Fruit fly (Drosophila melanogaster) whole organism, embryonic: ENCODE results near the gene CG7694.

Source experiments
- BEAF-32 ChIP-seq: fragments of 200-800 bp; sonication (Bioruptor generic); optimal IDR thresholded peaks from 3 replicates; lab custom pipeline; 2017; ENCODE audit warnings: missing biosample characterization, missing genetic modification characterization, mild to moderate bottlenecking, moderate library complexity, missing genetic modification reagents
- Blimp-1 ChIP-seq: fragments of 200-800 bp; sonication (Bioruptor generic); optimal IDR thresholded peaks from 3 replicates; lab custom pipeline; 2018; ENCODE audit warnings: missing biosample characterization, missing genetic modification characterization, mild to moderate bottlenecking, moderate library complexity, missing genetic modification reagents
- CG10979 ChIP-seq: fragments of 200-800 bp; sonication (Bioruptor generic); optimal IDR thresholded peaks from 2 replicates; lab custom pipeline; 2018; ENCODE audit warnings: missing biosample characterization, mild to moderate bottlenecking, missing genetic modification characterization, moderate library complexity
- CG11696 ChIP-seq: fragments of 200-800 bp; sonication (Bioruptor generic); IDR thresholded peaks from 2 replicates; pipeline ENCODE4 v1.3.6; 2022; ENCODE audit warnings: missing biosample characterization, missing genetic modification characterization
- CG12071 ChIP-seq: fragments of 200-800 bp; sonication (Bioruptor generic); optimal IDR thresholded peaks from 3 replicates; lab custom pipeline; 2018; ENCODE audit warnings: missing biosample characterization, mild to moderate bottlenecking, missing genetic modification characterization
- CG12942 ChIP-seq: fragments of 200-800 bp; sonication (Bioruptor generic); optimal IDR thresholded peaks from 3 replicates; lab custom pipeline; 2016; ENCODE audit warnings: missing biosample characterization, missing genetic modification characterization
- CG15601 ChIP-seq: fragments of 200-800 bp; sonication (Bioruptor generic); optimal IDR thresholded peaks from 3 replicates; lab custom pipeline; 2019; ENCODE audit warnings: missing biosample characterization, mild to moderate bottlenecking, missing genetic modification characterization, moderate library complexity
- CG16813 ChIP-seq: fragments of 200-800 bp; sonication (Bioruptor generic); IDR thresholded peaks from 3 replicates; pipeline ENCODE4 v1.3.6; 2022; ENCODE audit warnings: missing biosample characterization, missing genetic modification characterization; ENCODE audit not compliant: partially characterized antibody
- CG17186 ChIP-seq: fragments of 200-800 bp; sonication (Bioruptor generic); optimal IDR thresholded peaks from 3 replicates; lab custom pipeline; 2017; ENCODE audit warnings: missing biosample characterization, missing genetic modification reagents, missing genetic modification characterization
- CG17359 ChIP-seq: fragments of 200-800 bp; sonication (Bioruptor generic); optimal IDR thresholded peaks from 3 replicates; lab custom pipeline; 2018; ENCODE audit warnings: missing biosample characterization, mild to moderate bottlenecking, missing genetic modification characterization, moderate library complexity
- CG17612 ChIP-seq: fragments of 200-800 bp; sonication (Bioruptor generic); IDR thresholded peaks from 2 replicates; pipeline ENCODE4 v1.3.6; 2022; ENCODE audit warnings: missing biosample characterization, missing genetic modification characterization
- CG18262 ChIP-seq: fragments of 200-800 bp; optimal IDR thresholded peaks from 3 replicates; lab custom pipeline; 2019; ENCODE audit warnings: missing biosample characterization, mild to moderate bottlenecking, missing genetic modification characterization, moderate library complexity
- CG18619 ChIP-seq: fragments of 200-800 bp; sonication (Bioruptor generic); optimal IDR thresholded peaks from 3 replicates; lab custom pipeline; 2017; ENCODE audit warnings: missing biosample characterization, mild to moderate bottlenecking, missing genetic modification characterization
- CG2712 ChIP-seq: fragments of 200-800 bp; optimal IDR thresholded peaks from 3 replicates; lab custom pipeline; 2019; ENCODE audit warnings: missing biosample characterization, mild to moderate bottlenecking, missing genetic modification characterization, moderate library complexity
- CG30020 ChIP-seq: fragments of 200-800 bp; optimal IDR thresholded peaks from 2 replicates; lab custom pipeline; 2019; ENCODE audit warnings: missing biosample characterization, mild to moderate bottlenecking, missing genetic modification characterization, moderate library complexity
- CG30431 ChIP-seq: fragments of 200-800 bp; sonication (Bioruptor generic); optimal IDR thresholded peaks from 2 replicates; lab custom pipeline; 2017; ENCODE audit warnings: missing biosample characterization, missing genetic modification characterization
- CG34422 ChIP-seq: fragments of 200-800 bp; sonication (Bioruptor generic); IDR thresholded peaks from 3 replicates; pipeline ENCODE4 v1.3.6; 2022; ENCODE audit warnings: missing biosample characterization, missing genetic modification characterization
- CG4617 ChIP-seq: fragments of 200-800 bp; sonication (Bioruptor generic); optimal IDR thresholded peaks from 3 replicates; lab custom pipeline; 2016; ENCODE audit warnings: missing biosample characterization, missing genetic modification characterization, borderline replicate concordance
- CG6813 ChIP-seq: fragments of 200-800 bp; sonication (Bioruptor generic); optimal IDR thresholded peaks from 2 replicates; lab custom pipeline; 2017; ENCODE audit warnings: missing biosample characterization, missing genetic modification characterization, mild to moderate bottlenecking, moderate library complexity, missing genetic modification reagents
- CG7372 ChIP-seq: fragments of 200-800 bp; sonication (Bioruptor generic); IDR thresholded peaks from 2 replicates; pipeline ENCODE4 v1.3.6; 2022; ENCODE audit warnings: missing biosample characterization, missing genetic modification characterization
- CG9932 ChIP-seq: fragments of 200-800 bp; sonication (Bioruptor generic); IDR thresholded peaks from 2 replicates; pipeline ENCODE4 v1.3.6; 2022; ENCODE audit warnings: missing biosample characterization, missing genetic modification characterization
- CkIIα-i1 ChIP-seq: fragments of 200-800 bp; sonication (Bioruptor generic); IDR thresholded peaks from 2 replicates; pipeline ENCODE4 v1.3.6; 2022; ENCODE audit warnings: missing biosample characterization, missing genetic modification characterization
- Fer3 ChIP-seq: fragments of 200-800 bp; sonication (Bioruptor generic); optimal IDR thresholded peaks from 2 replicates; lab custom pipeline; 2018; ENCODE audit warnings: missing biosample characterization, mild to moderate bottlenecking, missing genetic modification characterization, moderate library complexity
- H15 ChIP-seq: fragments of 200-800 bp; sonication (Bioruptor generic); IDR thresholded peaks from 3 replicates; pipeline ENCODE4 v1.3.6; 2022; ENCODE audit warnings: missing biosample characterization, missing genetic modification characterization
- Max ChIP-seq: fragments of 200-800 bp; sonication (Bioruptor generic); optimal IDR thresholded peaks from 2 replicates; lab custom pipeline; 2016; ENCODE audit warnings: missing biosample characterization, mild to moderate bottlenecking, missing genetic modification characterization
- Neu2 ChIP-seq: fragments of 200-800 bp; sonication (Bioruptor generic); optimal IDR thresholded peaks from 3 replicates; lab custom pipeline; 2016; ENCODE audit warnings: missing biosample characterization, missing genetic modification characterization, borderline replicate concordance
- NfI ChIP-seq: fragments of 200-800 bp; sonication (Bioruptor generic); optimal IDR thresholded peaks from 3 replicates; lab custom pipeline; 2018; ENCODE audit warnings: missing biosample characterization, mild to moderate bottlenecking, missing genetic modification characterization, moderate library complexity
- Opbp ChIP-seq: fragments of 200-800 bp; sonication (Bioruptor generic); IDR thresholded peaks from 3 replicates; pipeline ENCODE4 v1.3.6; 2022; ENCODE audit warnings: missing biosample characterization, missing genetic modification characterization; ENCODE audit not compliant: partially characterized antibody
- Rfx ChIP-seq: fragments of 200-800 bp; sonication (Bioruptor generic); IDR thresholded peaks from 2 replicates; pipeline ENCODE4 v1.3.6; 2022; ENCODE audit warnings: missing biosample characterization, missing genetic modification characterization
- Sry-δ ChIP-seq: fragments of 200-800 bp; sonication (Bioruptor generic); optimal IDR thresholded peaks from 2 replicates; lab custom pipeline; 2016; ENCODE audit warnings: missing biosample characterization, missing genetic modification characterization
- ap ChIP-seq: fragments of 200-800 bp; sonication (Bioruptor generic); IDR thresholded peaks from 2 replicates; pipeline ENCODE4 v1.3.6; 2022; ENCODE audit warnings: missing biosample characterization, missing genetic modification characterization
- chm ChIP-seq: fragments of 200-800 bp; sonication (Bioruptor generic); IDR thresholded peaks from 2 replicates; pipeline ENCODE4 v1.3.6; 2022; ENCODE audit warnings: missing biosample characterization, missing genetic modification characterization
- corto ChIP-seq: fragments of 200-800 bp; sonication (Bioruptor generic); optimal IDR thresholded peaks from 2 replicates; lab custom pipeline; 2016; ENCODE audit warnings: missing biosample characterization, mild to moderate bottlenecking, missing genetic modification characterization, moderate library complexity
- dm ChIP-seq: fragments of 200-800 bp; sonication (Bioruptor generic); optimal IDR thresholded peaks from 3 replicates; lab custom pipeline; 2016; ENCODE audit warnings: missing biosample characterization, missing genetic modification characterization
- eve ChIP-seq, 2 experiments: fragments of >200 bp; optimal IDR thresholded peaks; 2 replicates each; lab custom pipeline; 2017; ENCODE audit warnings: missing biosample characterization in 2 of 2, missing genetic modification characterization in 2 of 2
- exex ChIP-seq: fragments of 200-800 bp; sonication (Bioruptor generic); optimal IDR thresholded peaks from 4 replicates; lab custom pipeline; 2018; ENCODE audit warnings: missing biosample characterization, mild to moderate bottlenecking, missing genetic modification characterization, moderate library complexity
- fd64A ChIP-seq: fragments of 200-800 bp; sonication (Bioruptor generic); optimal IDR thresholded peaks from 3 replicates; lab custom pipeline; 2018; ENCODE audit warnings: missing biosample characterization, mild to moderate bottlenecking, missing genetic modification characterization
- fd96Cb ChIP-seq: fragments of 200-800 bp; sonication (Bioruptor generic); optimal IDR thresholded peaks from 2 replicates; lab custom pipeline; 2018; ENCODE audit warnings: missing biosample characterization, mild to moderate bottlenecking, missing genetic modification characterization, moderate library complexity
- gt ChIP-seq: fragments of 200-800 bp; sonication (Bioruptor generic); IDR thresholded peaks from 2 replicates; pipeline ENCODE4 v1.3.6; 2022; ENCODE audit warnings: missing biosample characterization, missing genetic modification characterization
- lab ChIP-seq: fragments of 200-800 bp; sonication (Bioruptor generic); optimal IDR thresholded peaks from 3 replicates; lab custom pipeline; 2017; ENCODE audit warnings: missing biosample characterization, missing genetic modification characterization, mild to moderate bottlenecking, moderate library complexity, missing genetic modification reagents
- lov ChIP-seq, 2 experiments: fragments of 200-800 bp in 1 of 2; fragments of >200 bp in 1 of 2; sonication (Bioruptor generic) in 1 of 2; IDR thresholded peaks in 1 of 2; optimal IDR thresholded peaks in 1 of 2; 2 replicates in 1 of 2; 3 replicates in 1 of 2; pipeline versions ENCODE4 v1.3.6 to Lab custom; 2017 to 2022; ENCODE audit warnings: missing biosample characterization in 1 of 2, missing genetic modification characterization in 1 of 2
- org-1 ChIP-seq: fragments of 200-800 bp; sonication (Bioruptor generic); optimal IDR thresholded peaks from 2 replicates; lab custom pipeline; 2017; ENCODE audit warnings: missing biosample characterization, missing genetic modification characterization
- psq ChIP-seq: fragments of 200-800 bp; sonication (Bioruptor generic); optimal IDR thresholded peaks from 2 replicates; lab custom pipeline; 2017; ENCODE audit warnings: missing biosample characterization, missing genetic modification characterization
- repo ChIP-seq: fragments of 200-800 bp; sonication (Bioruptor generic); optimal IDR thresholded peaks from 2 replicates; lab custom pipeline; 2016; ENCODE audit warnings: missing biosample characterization, missing genetic modification characterization
- tin ChIP-seq: fragments of 200-800 bp; sonication (Bioruptor generic); optimal IDR thresholded peaks from 3 replicates; lab custom pipeline; 2016; ENCODE audit warnings: missing biosample characterization, missing genetic modification characterization
- tup ChIP-seq: fragments of 200-800 bp; sonication (Bioruptor generic); optimal IDR thresholded peaks from 2 replicates; lab custom pipeline; 2016; ENCODE audit warnings: missing biosample characterization, mild to moderate bottlenecking, missing genetic modification characterization, moderate library complexity
- vfl ChIP-seq: fragments of 200-800 bp; sonication (Bioruptor generic); optimal IDR thresholded peaks from 2 replicates; lab custom pipeline; 2016; ENCODE audit warnings: missing biosample characterization, missing genetic modification characterization
- wdn ChIP-seq: fragments of 200-800 bp; sonication (Bioruptor generic); IDR thresholded peaks from 2 replicates; pipeline ENCODE4 v1.3.6; 2022; ENCODE audit warnings: missing biosample characterization, missing genetic modification characterization

CG7694 gene

DNA sequence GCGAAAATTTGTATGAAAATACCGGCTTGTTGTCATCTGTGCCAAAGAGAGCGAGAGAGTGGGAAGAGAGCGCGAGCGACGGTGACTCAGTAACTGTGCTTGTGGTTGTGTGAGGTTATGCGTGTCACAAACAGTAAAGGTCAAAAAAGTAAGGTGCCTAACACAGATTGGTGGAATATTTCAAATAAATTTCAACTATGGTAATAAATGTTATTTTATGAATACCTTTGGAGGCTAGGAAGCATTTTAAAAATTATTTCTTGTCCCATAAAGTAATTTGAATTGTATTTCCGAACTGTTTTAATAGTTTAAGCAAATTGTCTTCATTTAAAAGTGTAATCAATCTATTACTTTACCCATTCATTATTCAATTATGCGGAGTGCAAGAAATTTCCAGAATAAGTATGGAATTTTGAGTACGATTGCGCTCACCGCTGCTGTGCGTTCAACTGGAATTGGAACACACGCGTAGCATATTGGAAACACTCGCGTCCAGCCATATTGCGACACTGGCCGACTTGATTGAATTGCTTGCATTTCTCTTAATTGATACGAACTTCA lies 888 bp downstream of the CG7694 start (continued):
- TF ChIP-seq CG10979 (peak; percentile 94), H15 (peak; percentile 80), gt (GFP tag; lab: Robert Waterston, UW) (peak; percentile 63; the same call in 1 of the 2 replicates), CG6813 (GFP tag; lab: Kevin White, UChicago) (peak; percentile 89), wdn (GFP tag; lab: Robert Waterston, UW) (peak; percentile 78), Max (GFP tag; lab: Kevin White, UChicago) (peak; percentile 89), dm (GFP tag; lab: Kevin White, UChicago) (peak; percentile 76), CG30020 (tag; lab: Kevin White, UChicago) (peak; percentile 78), org-1 (GFP tag; lab: Kevin White, UChicago) (peak; percentile 94), CG17186 (GFP tag; lab: Kevin White, UChicago) (peak; percentile 73), tin (GFP tag; lab: Kevin White, UChicago) (peak; percentile 90), fd96Cb (tag; lab: Kevin White, UChicago) (peak; percentile 94), exex (tag; lab: Kevin White, UChicago) (peak; percentile 64), CkIIα-i1 (GFP tag; lab: Robert Waterston, UW) (peak; percentile 56; the same call in 1 of the 2 replicates), Blimp-1 (peak; percentile 90), NfI (peak; percentile 93), CG12071 (peak; percentile 83), CG16813 (GFP tag; lab: Robert Waterston, UW) (no peak), CG18262 (tag; lab: Kevin White, UChicago) (peak; percentile 97), CG17359 (tag; lab: Kevin White, UChicago) (peak; percentile 90), lab (GFP tag; lab: Kevin White, UChicago) (peak; percentile 93), BEAF-32 (GFP tag; lab: Kevin White, UChicago) (peak; percentile 14), psq (GFP tag; lab: Kevin White, UChicago) (peak; percentile 85), corto (GFP tag; lab: Kevin White, UChicago) (peak; percentile 69), Neu2 (GFP tag; lab: Kevin White, UChicago) (peak; percentile 70), CG11696 (GFP tag; lab: Robert Waterston, UW) (peak; percentile 95), Rfx (GFP tag; lab: Robert Waterston, UW) (peak; percentile 92), fd64A (GFP tag; lab: Kevin White, UChicago) (peak; percentile 71), CG30431 (GFP tag; lab: Kevin White, UChicago) (peak; percentile 89), Fer3 (tag; lab: Kevin White, UChicago) (peak; percentile 90), CG7372 (GFP tag; lab: Robert Waterston, UW) (peak; percentile 88), chm (no peak), CG9932 (GFP tag; lab: Robert Waterston, UW) (peak; percentile 93), CG4617 (GFP tag; lab: Kevin White, UChicago) (peak; percentile 86), CG34422 (GFP tag; lab: Robert Waterston, UW) (peak; percentile 86), CG15601 (peak; percentile 98), tup (peak; percentile 73), repo (peak; percentile 76), lov (optimal IDR thresholded peaks at IDR 0.05; lab: Kevin White, UChicago) (no peak), lov (GFP tag; IDR thresholded peaks at IDR 0.05; lab: Robert Waterston, UW) (peak; percentile 70; the same call in 1 of the 3 replicates), vfl (GFP tag; lab: Kevin White, UChicago) (peak; percentile 75), Opbp (GFP tag; lab: Robert Waterston, UW) (no peak), ap (GFP tag; lab: Robert Waterston, UW) (peak; percentile 86), CG2712 (tag; lab: Kevin White, UChicago) (peak; percentile 96), Sry-δ (GFP tag; lab: Kevin White, UChicago) (peak; percentile 41), CG18619 (GFP tag; lab: Kevin White, UChicago) (peak; percentile 95), eve (GFP tag; optimal IDR thresholded peaks at IDR 0.05; lab: Kevin White, UChicago) (peak; percentile 37 to 99), CG12942 (GFP tag; lab: Kevin White, UChicago) (peak; percentile 92), CG17612 (GFP tag; lab: Robert Waterston, UW) (peak; percentile 67; the same call in 1 of the 2 replicates)
